Worm (Caenorhabditis elegans): ENCODE results near the gene T14E8.2.

- TF ChIP-seq ama-1 (optimal IDR thresholded peaks at IDR 0.05), result no peak
- no peak for TF ChIP-seq ama-1 (GFP tag; optimal IDR thresholded peaks at IDR 0.05)
- TF ChIP-seq K12H6.12 (tag; optimal IDR thresholded peaks at IDR 0.05), result no peak
- TF ChIP-seq F55B11.4 (tag; optimal IDR thresholded peaks at IDR 0.05; ENCODE audit: borderline replicate concordance, insufficient read depth), result no peak
- no peak for TF ChIP-seq egl-44 (GFP tag; IDR thresholded peaks at IDR 0.05)
- TF ChIP-seq pha-4 (tag; optimal IDR thresholded peaks at IDR 0.05), result no peak
- TF ChIP-seq dpff-1 (tag; optimal IDR thresholded peaks at IDR 0.05), result no peak
- TF ChIP-seq B0019.2 (GFP tag; conservative IDR thresholded peaks at IDR 0.05), result no peak
- TF ChIP-seq D2030.7 (GFP tag; IDR thresholded peaks at IDR 0.05), result no peak
Measured at ce11 chrX:6569624-6570023, 26.8 kb downstream of the T14E8.2 start, which contains the start of gene dop-3.

All from whole organism, young adult.